Worm (Caenorhabditis elegans): Measurements from ENCODE around the gene ZC395.5.
A peak's percentile ranks its signal among the peaks of the same experiment; 100 is the strongest.

ZC395.5 gene

ce11 chrIII:5308278-5308677 is 40.6 kb downstream of the ZC395.5 start, which contains the start of gene mog-3 (continued):
- peak in 1 of 2 experiments; percentile 74 for TF ChIP-seq lsy-2 (tag; optimal IDR thresholded peaks at IDR 0.05)
- TF ChIP-seq ces-1 (GFP tag; optimal IDR thresholded peaks at IDR 0.05): no peak
- TF ChIP-seq daf-16 (GFP tag; optimal IDR thresholded peaks at IDR 0.05): no peak
- peak; percentile 30 for TF ChIP-seq daf-16 (tag; optimal IDR thresholded peaks at IDR 0.05)
- TF ChIP-seq aha-1 (tag): peak; percentile 47
- no peak for TF ChIP-seq nhr-48 (tag; optimal IDR thresholded peaks at IDR 0.05)
- no peak for TF ChIP-seq gei-8 (GFP tag; optimal IDR thresholded peaks at IDR 0.05)
- TF ChIP-seq duxl-1 (tag; optimal IDR thresholded peaks at IDR 0.05; ENCODE audit: poor library complexity): no peak
- TF ChIP-seq vab-7 (GFP tag; IDR thresholded peaks at IDR 0.05): no peak
- no peak for TF ChIP-seq Y5F2A.4 (GFP tag; optimal IDR thresholded peaks at IDR 0.05)
- TF ChIP-seq spr-3 (GFP tag; optimal IDR thresholded peaks at IDR 0.05): no peak
- TF ChIP-seq nhr-102 (tag; optimal IDR thresholded peaks at IDR 0.05): no peak
- TF ChIP-seq dmd-8 (GFP tag; IDR thresholded peaks at IDR 0.05): no peak
- TF ChIP-seq unc-39 (tag; optimal IDR thresholded peaks at IDR 0.05): no peak
- TF ChIP-seq hlh-30 (tag; optimal IDR thresholded peaks at IDR 0.05; ENCODE audit: insufficient read depth): peak; percentile 52
- TF ChIP-seq lim-7 (GFP tag; IDR thresholded peaks at IDR 0.05): no peak
- no peak for TF ChIP-seq F26F4.8 (GFP tag; conservative IDR thresholded peaks at IDR 0.05)
- no peak for TF ChIP-seq lin-29 (GFP tag; IDR thresholded peaks at IDR 0.05)
- peak; percentile 20 for TF ChIP-seq ceh-28 (tag; optimal IDR thresholded peaks at IDR 0.05)
- TF ChIP-seq nhr-237 (tag; optimal IDR thresholded peaks at IDR 0.05): no peak
- TF ChIP-seq ama-1 (optimal IDR thresholded peaks at IDR 0.05): peak; percentile 65
- TF ChIP-seq dpl-1 (GFP tag; optimal IDR thresholded peaks at IDR 0.05): peak; percentile 91
- no peak for TF ChIP-seq pqm-1 (tag; optimal IDR thresholded peaks at IDR 0.05)
- TF ChIP-seq nhr-10 (tag; optimal IDR thresholded peaks at IDR 0.05): no peak
- TF ChIP-seq snpc-1.2 (GFP tag; IDR thresholded peaks at IDR 0.05): no peak
- TF ChIP-seq saeg-2 (GFP tag; IDR thresholded peaks at IDR 0.05): no peak
- no peak for TF ChIP-seq nhr-42 (GFP tag; IDR thresholded peaks at IDR 0.05)
- TF ChIP-seq mdl-1 (tag; optimal IDR thresholded peaks at IDR 0.05): no peak
- TF ChIP-seq dmd-6 (GFP tag; IDR thresholded peaks at IDR 0.05): no peak
- TF ChIP-seq fos-1 (tag; optimal IDR thresholded peaks at IDR 0.05): no peak
- no peak for TF ChIP-seq nhr-11 (tag; optimal IDR thresholded peaks at IDR 0.05)
- TF ChIP-seq T26A8.4 (GFP tag; IDR thresholded peaks at IDR 0.05): peak; percentile 23; the same call in 1 of the 2 replicates
- peak; percentile 37 for TF ChIP-seq nhr-6 (tag; optimal IDR thresholded peaks at IDR 0.05)
- no peak for TF ChIP-seq nhr-77 (tag; optimal IDR thresholded peaks at IDR 0.05)
- no peak for TF ChIP-seq ceh-20 (GFP tag; IDR thresholded peaks at IDR 0.05)
- TF ChIP-seq Y105C5A.15 (GFP tag; IDR thresholded peaks at IDR 0.05): no peak
- TF ChIP-seq dve-1 (tag; optimal IDR thresholded peaks at IDR 0.05; ENCODE audit: insufficient read depth): peak; percentile 42
- no peak for TF ChIP-seq daf-19 (GFP tag; conservative IDR thresholded peaks at IDR 0.05)
- TF ChIP-seq jun-1 (tag; optimal IDR thresholded peaks at IDR 0.05): no peak
- no peak for TF ChIP-seq daf-8 (GFP tag; IDR thresholded peaks at IDR 0.05)
- no peak for TF ChIP-seq F49E8.2 (tag; optimal IDR thresholded peaks at IDR 0.05; ENCODE audit: borderline replicate concordance)
- TF ChIP-seq hmg-1.1 (GFP tag; IDR thresholded peaks at IDR 0.05): 0 out of 2 replicates have a peak, but pooled peaks have one; percentile 32
- no peak for TF ChIP-seq mxl-2 (GFP tag; conservative IDR thresholded peaks at IDR 0.05)
- no peak for TF ChIP-seq ZK546.5 (tag; optimal IDR thresholded peaks at IDR 0.05)
- no peak for TF ChIP-seq zag-1 (tag; optimal IDR thresholded peaks at IDR 0.05)
- TF ChIP-seq cey-2 (tag; optimal IDR thresholded peaks at IDR 0.05; ENCODE audit: borderline replicate concordance, insufficient read depth): no peak
- TF ChIP-seq madf-9 (GFP tag; conservative IDR thresholded peaks at IDR 0.05): peak; percentile 53; the same call in 1 of the 2 replicates
- TF ChIP-seq tra-1 (GFP tag; IDR thresholded peaks at IDR 0.05): no peak
- no peak for TF ChIP-seq zip-2 (tag; optimal IDR thresholded peaks at IDR 0.05)
- no peak for TF ChIP-seq ceh-32 (tag; optimal IDR thresholded peaks at IDR 0.05; ENCODE audit: poor library complexity)
- TF ChIP-seq ztf-7 (tag; optimal IDR thresholded peaks at IDR 0.05): no peak

Measured in whole organism, L4 larva.